Worm (Caenorhabditis elegans) whole organism, L4 larva: ENCODE measurements around the gene fbxa-202.

Experiments
- aha-1 ChIP-seq: fragments of 150-350 bp; peaks from one replicate; lab custom pipeline; 2014; ENCODE audit warnings: missing biosample characterization, missing genetic modification characterization
- ces-1 ChIP-seq: fragments of 150-350 bp; sonication (generic microtip); optimal IDR thresholded peaks from 4 replicates; lab custom pipeline; 2014; ENCODE audit warnings: missing biosample characterization, missing genetic modification reagents, missing genetic modification characterization
- lin-13 ChIP-seq: fragments of 150-350 bp; optimal IDR thresholded peaks from 2 replicates; lab custom pipeline; 2014; ENCODE audit warnings: missing biosample characterization, missing genetic modification reagents, missing genetic modification characterization
- nhr-76 ChIP-seq: fragments of 150-350 bp; optimal IDR thresholded peaks from 2 replicates; lab custom pipeline; 2014; ENCODE audit warnings: missing biosample characterization, missing genetic modification characterization
- skn-1 ChIP-seq: fragments of 150-350 bp; optimal IDR thresholded peaks from 2 replicates; lab custom pipeline; 2014; ENCODE audit warnings: missing biosample characterization, missing genetic modification characterization
- snpc-4 ChIP-seq: fragments of 150-350 bp; optimal IDR thresholded peaks from 2 replicates; lab custom pipeline; 2014; ENCODE audit warnings: missing biosample characterization, missing genetic modification characterization
- tra-1 ChIP-seq: fragments of 200-800 bp; sonication (Bioruptor generic); IDR thresholded peaks from 2 replicates; pipeline ENCODE4 v1.3.6; 2022; ENCODE audit warnings: missing genetic modification reagents, missing genetic modification characterization, missing compliant biosample characterization

DNA sequence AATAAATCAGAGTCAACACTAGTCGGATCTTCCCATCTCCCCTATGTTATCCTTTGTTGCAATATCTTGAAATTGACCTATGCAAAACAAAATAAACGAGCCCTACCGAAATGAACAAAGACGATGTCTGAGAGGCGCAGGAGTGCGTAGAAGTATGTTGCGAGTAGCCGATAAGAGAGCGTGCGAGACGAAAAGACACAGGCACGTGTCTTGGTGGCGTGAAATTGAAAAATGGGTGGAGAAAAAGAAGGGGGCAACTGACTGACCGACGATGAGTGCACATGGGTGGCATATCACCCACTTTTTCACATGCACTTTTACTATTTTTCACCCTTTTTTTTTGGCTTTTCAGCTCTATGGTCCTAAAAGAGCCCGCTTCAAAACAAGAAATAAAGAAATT is 21.1 kb downstream of the fbxa-202 start:
- TF ChIP-seq skn-1 (tag; lab: Kevin White, UChicago) (no peak), nhr-76 (no peak), ces-1 (GFP tag; lab: Kevin White, UChicago) (no peak), snpc-4 (tag; lab: Kevin White, UChicago) (no peak), aha-1 (tag; lab: Kevin White, UChicago) (peak; percentile 90), lin-13 (GFP tag; lab: Kevin White, UChicago) (no peak), tra-1 (GFP tag; lab: Robert Waterston, UW) (no peak)
